Fruit fly (Drosophila melanogaster) whole organism, wandering third instar larva: ENCODE results near the gene Gas8.

Experiments used
- Abd-B ChIP-seq: fragments of >200 bp; optimal IDR thresholded peaks from 2 replicates; lab custom pipeline; 2017; ENCODE audit warnings: missing biosample characterization, missing genetic modification characterization
- CG32264 ChIP-seq: fragments of 200-800 bp; sonication (Bioruptor generic); optimal IDR thresholded peaks from 2 replicates; lab custom pipeline; 2016; ENCODE audit warnings: missing biosample characterization, missing genetic modification characterization
- CG9705 ChIP-seq: fragments of 200-800 bp; sonication (Bioruptor generic); optimal IDR thresholded peaks from 2 replicates; lab custom pipeline; 2018; ENCODE audit warnings: missing biosample characterization, mild to moderate bottlenecking, missing genetic modification characterization
- GATAd ChIP-seq: sonication (Bioruptor generic); optimal IDR thresholded peaks from 2 replicates; lab custom pipeline; 2016; ENCODE audit warnings: missing biosample characterization, missing genetic modification characterization
- HLH106 ChIP-seq: fragments of 200-800 bp; optimal IDR thresholded peaks from 3 replicates; lab custom pipeline; 2019; ENCODE audit warnings: missing biosample characterization, mild to moderate bottlenecking, missing genetic modification characterization, moderate library complexity
- Hnf4 ChIP-seq: fragments of 200-800 bp; sonication (Bioruptor generic); optimal IDR thresholded peaks from 2 replicates; lab custom pipeline; 2016; ENCODE audit warnings: missing biosample characterization, mild to moderate bottlenecking, missing genetic modification characterization
- Hr78 ChIP-seq: fragments of >200 bp; optimal IDR thresholded peaks from 2 replicates; lab custom pipeline; 2017; ENCODE audit warnings: missing biosample characterization, missing genetic modification characterization
- Hr83 ChIP-seq: fragments of 200-300 bp; sonication (Bioruptor generic); optimal IDR thresholded peaks from 2 replicates; lab custom pipeline; 2016; ENCODE audit warnings: missing biosample characterization, mild to moderate bottlenecking, missing genetic modification characterization, moderate library complexity; ENCODE audit not compliant: poor library complexity, severe bottlenecking
- Jra ChIP-seq: sonication (Bioruptor generic); optimal IDR thresholded peaks from 2 replicates; lab custom pipeline; 2016; ENCODE audit warnings: missing biosample characterization, missing genetic modification characterization
- OdsH ChIP-seq: fragments of 200-800 bp; sonication (Bioruptor generic); optimal IDR thresholded peaks from 2 replicates; lab custom pipeline; 2016; ENCODE audit warnings: missing biosample characterization, mild to moderate bottlenecking, missing genetic modification characterization
- brk ChIP-seq: fragments of 200-800 bp; sonication (Bioruptor generic); optimal IDR thresholded peaks from 2 replicates; lab custom pipeline; 2016; ENCODE audit warnings: missing biosample characterization, mild to moderate bottlenecking, missing genetic modification characterization
- ey ChIP-seq: fragments of 200-800 bp; sonication (Bioruptor generic); optimal IDR thresholded peaks from 2 replicates; lab custom pipeline; 2016; ENCODE audit warnings: missing biosample characterization, missing genetic modification characterization
- foxo ChIP-seq, 2 experiments: fragments of 200-800 bp; sonication (Bioruptor generic); optimal IDR thresholded peaks; 2 replicates in 1 of 2; 3 replicates in 1 of 2; lab custom pipeline; 2016 to 2017; ENCODE audit warnings: missing biosample characterization in 2 of 2, missing genetic modification characterization in 2 of 2
- h ChIP-seq: fragments of 200-800 bp; sonication (Bioruptor generic); optimal IDR thresholded peaks from 3 replicates; lab custom pipeline; 2016; ENCODE audit warnings: missing biosample characterization, mild to moderate bottlenecking, missing genetic modification characterization
- jim ChIP-seq: fragments of 175-275, 200-325 bp; sonication (Bioruptor generic); optimal IDR thresholded peaks from 2 replicates; lab custom pipeline; 2016; ENCODE audit warnings: missing biosample characterization, mild to moderate bottlenecking, missing genetic modification characterization
- lola ChIP-seq: fragments of >200 bp; optimal IDR thresholded peaks from 2 replicates; lab custom pipeline; 2017; ENCODE audit warnings: missing biosample characterization, missing genetic modification characterization
- pan ChIP-seq: fragments of >200 bp; optimal IDR thresholded peaks from 2 replicates; lab custom pipeline; 2017
- psq ChIP-seq: fragments of 200-800 bp; sonication (Bioruptor generic); optimal IDR thresholded peaks from 3 replicates; lab custom pipeline; 2017; ENCODE audit warnings: missing biosample characterization, mild to moderate bottlenecking, missing genetic modification characterization, moderate library complexity
- rgr ChIP-seq: fragments of 200-800 bp; sonication (Bioruptor generic); optimal IDR thresholded peaks from 3 replicates; lab custom pipeline; 2016; ENCODE audit warnings: missing biosample characterization, mild to moderate bottlenecking, missing genetic modification characterization
- sv ChIP-seq: fragments of 200-800 bp; sonication (Bioruptor generic); optimal IDR thresholded peaks from 3 replicates; lab custom pipeline; 2016; ENCODE audit warnings: missing biosample characterization, missing genetic modification characterization
- woc ChIP-seq: sonication (Bioruptor generic); optimal IDR thresholded peaks from 2 replicates; lab custom pipeline; 2016; ENCODE audit warnings: missing biosample characterization, mild to moderate bottlenecking, missing genetic modification characterization

The Gas8 gene

DNA sequence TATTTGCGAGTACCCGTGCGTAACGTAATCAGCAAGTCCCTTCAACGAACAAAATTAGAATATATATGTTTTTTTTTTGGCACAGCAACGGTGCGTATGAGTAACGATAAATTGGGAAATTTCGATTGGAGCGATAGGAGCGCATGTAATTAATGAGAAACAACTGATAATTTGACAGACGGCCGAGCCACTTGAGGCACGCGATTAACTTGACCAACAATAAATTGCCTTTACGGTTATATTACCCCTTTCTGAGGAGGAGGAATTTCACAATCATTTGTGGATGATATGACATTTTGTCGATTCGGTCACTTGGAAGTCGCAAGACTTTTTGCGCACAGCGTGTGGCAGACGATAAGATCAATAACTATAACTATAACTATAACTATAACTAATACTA lies 60.7 kb downstream of the Gas8 start:
- TF ChIP-seq Hnf4 (no peak), OdsH (GFP tag; lab: Kevin White, UChicago) (no peak), Hr83 (GFP tag; lab: Kevin White, UChicago) (no peak), HLH106 (no peak), rgr (GFP tag; lab: Kevin White, UChicago) (no peak), psq (GFP tag; lab: Kevin White, UChicago) (no peak), foxo (GFP tag; optimal IDR thresholded peaks at IDR 0.05; lab: Kevin White, UChicago) (no peak), Jra (GFP tag; lab: Kevin White, UChicago) (no peak), sv (GFP tag; lab: Kevin White, UChicago) (no peak)

DNA sequence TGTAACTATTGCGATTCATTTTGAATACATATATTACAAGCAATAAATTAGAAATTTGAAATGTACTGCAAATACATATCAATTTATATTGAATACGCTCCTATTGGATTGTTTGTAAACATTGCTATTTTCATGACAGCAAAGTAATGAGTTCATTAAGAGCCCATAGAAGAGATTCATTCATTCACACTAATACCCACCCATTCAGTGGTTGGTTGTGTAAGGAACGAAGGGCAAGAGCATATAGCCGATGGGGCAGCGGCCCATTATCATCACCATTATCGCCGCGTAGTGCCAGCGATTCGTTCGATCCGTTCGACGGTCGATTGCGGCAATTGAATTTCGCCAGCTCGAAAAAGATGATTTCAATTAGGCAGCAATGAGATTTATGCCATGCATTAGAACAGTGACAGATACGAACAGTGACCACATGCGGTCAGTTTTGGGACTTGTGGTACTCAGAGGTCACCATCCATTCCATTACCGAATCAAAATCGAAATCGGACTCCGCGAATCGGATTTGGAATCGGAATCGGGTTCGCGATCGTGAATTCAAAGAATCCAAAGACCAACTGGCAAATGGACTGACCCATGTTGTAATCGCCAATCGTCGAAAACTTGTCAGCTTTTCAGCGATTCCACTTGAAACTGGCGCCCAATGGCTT lies 62.0 kb downstream of the Gas8 start:
- no peak for TF ChIP-seq rgr (GFP tag; lab: Kevin White, UChicago)
- TF ChIP-seq Jra (GFP tag; lab: Kevin White, UChicago) = no peak
- no peak for TF ChIP-seq CG9705 (GFP tag; lab: Kevin White, UChicago)
- no peak for TF ChIP-seq OdsH (GFP tag; lab: Kevin White, UChicago)
- no peak for TF ChIP-seq pan (lab: Kevin White, UChicago)
- TF ChIP-seq psq (GFP tag; lab: Kevin White, UChicago) = no peak
- TF ChIP-seq CG32264 = no peak
- TF ChIP-seq GATAd (GFP tag; lab: Kevin White, UChicago) = no peak
- TF ChIP-seq foxo (GFP tag; optimal IDR thresholded peaks at IDR 0.05; lab: Kevin White, UChicago) = no peak
- TF ChIP-seq ey = no peak
- no peak for TF ChIP-seq brk (GFP tag; lab: Kevin White, UChicago)
- no peak for TF ChIP-seq woc (GFP tag; lab: Kevin White, UChicago)
- no peak for TF ChIP-seq Hr78 (GFP tag; lab: Kevin White, UChicago)
- no peak for TF ChIP-seq h (GFP tag; lab: Kevin White, UChicago)
- no peak for TF ChIP-seq lola (GFP tag; lab: Kevin White, UChicago)
- no peak for TF ChIP-seq jim (GFP tag; lab: Kevin White, UChicago)
- no peak for TF ChIP-seq Hr83 (GFP tag; lab: Kevin White, UChicago)
- no peak for TF ChIP-seq HLH106
- no peak for TF ChIP-seq Abd-B (GFP tag; lab: Kevin White, UChicago)
- TF ChIP-seq, all 38 proteins: peak for 0
